Worm (Caenorhabditis elegans): ENCODE data around the gene T06D8.9.
A peak's percentile ranks its signal among the peaks of the same experiment; 100 is the strongest.

The T06D8.9 gene

DNA sequence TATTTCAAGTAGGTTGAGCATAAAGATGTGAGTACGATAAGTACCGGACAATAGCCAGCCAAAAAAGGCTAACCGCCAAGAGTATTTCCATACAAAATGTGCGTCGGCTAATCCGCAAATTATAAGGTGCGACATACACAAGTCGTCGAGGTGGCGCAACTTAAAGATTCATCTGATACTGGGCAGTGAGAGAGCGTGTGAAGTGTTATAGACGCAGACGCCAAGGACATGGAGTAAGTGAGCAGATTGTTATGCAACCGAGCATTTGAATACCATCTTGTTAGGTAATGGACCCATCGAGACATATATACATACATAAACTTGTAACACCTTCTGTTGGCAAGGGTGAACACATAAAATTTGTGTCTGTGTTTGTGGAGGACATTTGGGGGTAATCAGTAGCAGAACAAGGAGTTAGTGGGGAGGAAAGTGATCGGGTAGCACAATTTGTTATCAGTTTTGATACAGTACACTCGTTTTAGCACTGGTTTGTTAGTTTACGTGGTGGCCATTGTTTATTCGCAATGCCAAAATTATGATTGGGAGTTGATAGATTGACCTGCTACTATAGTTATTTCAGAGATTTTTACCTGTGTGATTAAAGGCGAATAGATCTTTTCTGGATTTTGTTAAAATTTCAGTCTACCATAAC is 46.0 kb downstream of the T06D8.9 start (continued):
- TF ChIP-seq nhr-76 (tag; optimal IDR thresholded peaks at IDR 0.05): no peak
- TF ChIP-seq nhr-12 (tag; optimal IDR thresholded peaks at IDR 0.05): no peak
- no peak for TF ChIP-seq nhr-237 (tag; optimal IDR thresholded peaks at IDR 0.05)
- no peak for TF ChIP-seq M03D4.4 (tag; optimal IDR thresholded peaks at IDR 0.05)
- no peak for TF ChIP-seq pha-4 (tag; optimal IDR thresholded peaks at IDR 0.05)
- no peak for TF ChIP-seq lin-13 (tag; optimal IDR thresholded peaks at IDR 0.05)

DNA sequence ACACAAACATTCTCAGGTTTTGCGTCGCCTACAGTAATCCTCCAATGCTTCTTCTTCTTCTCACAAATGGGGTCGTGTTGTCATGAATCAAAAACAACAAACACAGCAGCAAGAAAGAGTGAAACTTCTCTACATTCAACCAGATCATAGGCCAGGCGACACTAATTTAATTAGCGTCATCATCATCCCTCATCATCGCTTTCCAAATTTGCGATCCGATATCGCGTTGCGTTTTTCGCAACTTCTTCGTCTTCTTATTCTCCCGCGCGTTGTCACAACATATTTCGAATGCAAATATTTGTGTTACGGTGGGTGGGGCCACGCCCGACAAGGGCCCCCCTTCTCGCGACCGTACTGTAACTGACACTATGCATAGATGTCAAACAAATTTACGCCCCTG is 47.0 kb downstream of the T06D8.9 start:
- TF ChIP-seq nhr-28 (tag; optimal IDR thresholded peaks at IDR 0.05) (no peak), elt-1 (tag; optimal IDR thresholded peaks at IDR 0.05; ENCODE audit: borderline replicate concordance, insufficient read depth) (no peak), pha-4 (tag; optimal IDR thresholded peaks at IDR 0.05) (no peak), mep-1 (tag; optimal IDR thresholded peaks at IDR 0.05) (no peak), mls-2 (tag; optimal IDR thresholded peaks at IDR 0.05) (no peak), zip-8 (tag; optimal IDR thresholded peaks at IDR 0.05) (no peak), lin-13 (tag; optimal IDR thresholded peaks at IDR 0.05) (no peak), snpc-4 (tag; optimal IDR thresholded peaks at IDR 0.05) (no peak), nhr-237 (tag; optimal IDR thresholded peaks at IDR 0.05) (no peak), nhr-12 (tag; optimal IDR thresholded peaks at IDR 0.05) (no peak), ham-2 (GFP tag; optimal IDR thresholded peaks at IDR 0.05) (no peak), cnd-1 (tag; optimal IDR thresholded peaks at IDR 0.05) (no peak), flh-1 (GFP tag; optimal IDR thresholded peaks at IDR 0.05) (no peak), unc-62 (GFP tag; optimal IDR thresholded peaks at IDR 0.05) (no peak)

DNA sequence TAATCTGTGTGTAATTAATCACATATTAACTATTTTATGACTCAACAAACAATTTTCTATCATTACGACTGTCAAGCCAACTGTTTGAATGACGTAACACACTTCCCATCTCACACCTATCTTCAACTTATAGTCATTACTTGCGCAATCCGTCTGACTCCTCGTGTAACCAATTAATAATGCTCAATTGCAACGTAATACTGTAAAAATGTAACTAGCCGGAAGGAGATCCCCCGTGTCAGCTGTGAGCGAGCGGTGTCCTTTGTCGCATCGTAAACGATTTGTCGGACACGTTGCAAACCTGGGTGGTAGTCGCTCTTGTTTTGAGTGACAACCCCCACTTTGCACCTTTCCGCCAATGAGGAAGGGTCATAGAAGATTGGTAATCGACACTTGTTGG is 48.8 kb downstream of the T06D8.9 start:
- TF ChIP-seq ceh-83 (GFP tag; optimal IDR thresholded peaks at IDR 0.05) (no peak), ces-1 (GFP tag; optimal IDR thresholded peaks at IDR 0.05) (no peak), ceh-43 (GFP tag; optimal IDR thresholded peaks at IDR 0.05) (no peak), hlh-1 (tag; optimal IDR thresholded peaks at IDR 0.05) (peak; percentile 52), unc-39 (tag; optimal IDR thresholded peaks at IDR 0.05) (no peak), nhr-76 (tag; optimal IDR thresholded peaks at IDR 0.05) (no peak), drap-1 (GFP tag; optimal IDR thresholded peaks at IDR 0.05) (no peak), lin-13 (tag; optimal IDR thresholded peaks at IDR 0.05) (no peak), zip-8 (tag; optimal IDR thresholded peaks at IDR 0.05) (peak; percentile 99), nhr-28 (tag; optimal IDR thresholded peaks at IDR 0.05) (no peak), M03D4.4 (tag; optimal IDR thresholded peaks at IDR 0.05) (no peak), blmp-1 (tag; optimal IDR thresholded peaks at IDR 0.05) (no peak), tbx-8 (GFP tag; optimal IDR thresholded peaks at IDR 0.05) (no peak), nhr-12 (tag; optimal IDR thresholded peaks at IDR 0.05) (no peak), elt-3 (tag; optimal IDR thresholded peaks at IDR 0.05) (no peak), sptf-1 (tag; optimal IDR thresholded peaks at IDR 0.05) (no peak), elt-1 (tag; optimal IDR thresholded peaks at IDR 0.05; ENCODE audit: borderline replicate concordance, insufficient read depth) (no peak), cnd-1 (tag; optimal IDR thresholded peaks at IDR 0.05) (peak; percentile 27), ztf-11 (tag; optimal IDR thresholded peaks at IDR 0.05) (no peak), mls-2 (tag; optimal IDR thresholded peaks at IDR 0.05) (no peak), nhr-237 (tag; optimal IDR thresholded peaks at IDR 0.05) (no peak), pha-4 (tag; optimal IDR thresholded peaks at IDR 0.05) (no peak), mab-5 (tag; optimal IDR thresholded peaks at IDR 0.05) (no peak), lin-32 (GFP tag; optimal IDR thresholded peaks at IDR 0.05) (no peak), unc-62 (GFP tag; optimal IDR thresholded peaks at IDR 0.05) (peak; percentile 64), mep-1 (tag; optimal IDR thresholded peaks at IDR 0.05) (no peak), unc-120 (tag; optimal IDR thresholded peaks at IDR 0.05; ENCODE audit: poor library complexity, severe bottlenecking) (no peak), flh-1 (GFP tag; optimal IDR thresholded peaks at IDR 0.05) (no peak), bed-3 (GFP tag; optimal IDR thresholded peaks at IDR 0.05) (no peak), ceh-39 (tag; optimal IDR thresholded peaks at IDR 0.05) (no peak), nhr-2 (tag; optimal IDR thresholded peaks at IDR 0.05) (peak; percentile 92), lsy-2 (tag; optimal IDR thresholded peaks at IDR 0.05) (no peak), snpc-4 (tag; optimal IDR thresholded peaks at IDR 0.05) (no peak), ham-2 (GFP tag; optimal IDR thresholded peaks at IDR 0.05) (no peak), sem-2 (GFP tag; optimal IDR thresholded peaks at IDR 0.05) (no peak)

Measured in whole organism, mixed stage, embryonic.